Worm (Caenorhabditis elegans): ENCODE data around the gene F40B5.2.

The F40B5.2 gene

DNA sequence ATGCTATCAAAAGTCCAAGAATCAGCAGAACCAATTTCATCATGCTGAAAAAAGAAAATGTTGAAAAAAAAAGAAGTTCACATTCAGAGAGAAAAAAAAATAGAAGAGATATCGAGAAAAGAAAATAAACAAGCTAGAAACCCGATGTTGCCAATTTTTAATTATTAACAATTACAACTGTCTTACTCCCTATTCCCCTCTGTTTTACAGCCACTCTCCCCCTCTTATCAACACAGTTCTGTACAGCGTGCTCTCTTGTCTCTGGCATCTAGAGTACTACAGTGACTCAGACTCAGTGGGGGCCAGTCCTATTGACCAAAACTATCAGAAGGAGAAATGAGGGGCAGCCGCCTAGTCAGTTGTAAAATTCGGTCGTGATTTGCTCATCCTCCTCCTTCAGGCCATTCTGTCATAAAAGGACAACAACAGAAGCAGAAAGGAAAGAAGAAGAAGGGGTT lies 24.9 kb downstream of the F40B5.2 start, which contains the start of gene wrk-1:
wrk-1 (minus strand) TSS at position 51 of the 458 bp plus-strand sequence.
- TF ChIP-seq ceh-20 (GFP tag; IDR thresholded peaks at IDR 0.05) (no peak), D1046.2 (GFP tag; IDR thresholded peaks at IDR 0.05) (no peak), lir-3 (tag; optimal IDR thresholded peaks at IDR 0.05) (no peak), daf-16 (GFP tag; optimal IDR thresholded peaks at IDR 0.05) (no peak), daf-16 (tag; optimal IDR thresholded peaks at IDR 0.05) (peak; percentile 35), unc-62 (GFP tag; optimal IDR thresholded peaks at IDR 0.05 in 1 of 2) (peak in 1 of 2 experiments; percentile 93), unc-62 (tag; optimal IDR thresholded peaks at IDR 0.05) (no peak), dve-1 (tag; optimal IDR thresholded peaks at IDR 0.05; ENCODE audit: insufficient read depth) (peak; percentile 43), tra-1 (GFP tag; IDR thresholded peaks at IDR 0.05) (no peak), ceh-44 (GFP tag; IDR thresholded peaks at IDR 0.05) (no peak), hlh-11 (tag; optimal IDR thresholded peaks at IDR 0.05) (peak; percentile 27), F44E2.7 (GFP tag; IDR thresholded peaks at IDR 0.05) (no peak), pqm-1 (tag; optimal IDR thresholded peaks at IDR 0.05) (peak; percentile 43)

DNA sequence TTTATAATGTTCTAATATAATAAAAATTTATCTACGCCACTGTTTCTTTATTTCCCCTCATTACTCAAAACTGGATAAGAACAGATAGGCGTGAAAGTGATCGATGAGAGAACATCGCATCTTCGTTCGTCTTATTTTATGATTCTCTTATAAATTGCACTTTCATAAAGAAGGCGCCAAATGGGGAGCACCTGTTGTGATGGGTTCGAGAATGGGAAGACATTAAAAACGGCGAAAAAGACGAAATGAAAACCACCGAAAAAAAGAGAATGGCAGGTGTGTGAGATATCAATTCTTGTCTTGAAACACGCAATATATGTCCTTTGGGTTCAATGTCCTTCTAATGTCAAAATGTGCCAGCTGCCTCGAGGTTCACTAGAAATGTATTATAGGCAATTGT lies 26.6 kb downstream of the F40B5.2 start:
- no peak for TF ChIP-seq nhr-25 (tag; optimal IDR thresholded peaks at IDR 0.05; ENCODE audit: borderline replicate concordance, insufficient read depth)
- TF ChIP-seq tag-97 (GFP tag; IDR thresholded peaks at IDR 0.05) = no peak
- TF ChIP-seq snpc-1.2 (GFP tag; IDR thresholded peaks at IDR 0.05) = no peak
- no peak for TF ChIP-seq vab-7 (GFP tag; IDR thresholded peaks at IDR 0.05)
- no peak for TF ChIP-seq ceh-32 (tag; optimal IDR thresholded peaks at IDR 0.05; ENCODE audit: poor library complexity)
- no peak for TF ChIP-seq dpl-1 (GFP tag; optimal IDR thresholded peaks at IDR 0.05)
- no peak for TF ChIP-seq R02D3.7 (tag; optimal IDR thresholded peaks at IDR 0.05)
- TF ChIP-seq zfp-2 (tag; optimal IDR thresholded peaks at IDR 0.05) = no peak
- no peak for TF ChIP-seq spr-3 (GFP tag; optimal IDR thresholded peaks at IDR 0.05)

ce11 chrX:8404308-8405085 lies 36.8 kb downstream of the F40B5.2 start:
- TF ChIP-seq nhr-28 (tag; optimal IDR thresholded peaks at IDR 0.05) (peak; percentile 79), nhr-10 (tag; optimal IDR thresholded peaks at IDR 0.05) (peak; percentile 58), lin-29 (GFP tag; IDR thresholded peaks at IDR 0.05) (peak; percentile 67), hlh-30 (tag; optimal IDR thresholded peaks at IDR 0.05; ENCODE audit: insufficient read depth) (peak; percentile 85), duxl-1 (tag; optimal IDR thresholded peaks at IDR 0.05; ENCODE audit: poor library complexity) (peak; percentile 93), hif-1 (tag; optimal IDR thresholded peaks at IDR 0.05) (peak; percentile 51 to 86), Y105C5A.15 (GFP tag; IDR thresholded peaks at IDR 0.05) (peak; percentile 88), zip-2 (tag; optimal IDR thresholded peaks at IDR 0.05) (peak; percentile 83), nhr-102 (tag; optimal IDR thresholded peaks at IDR 0.05) (peak; percentile 90), daf-19 (GFP tag; conservative IDR thresholded peaks at IDR 0.05) (peak; percentile 95), unc-39 (tag; optimal IDR thresholded peaks at IDR 0.05) (no peak), nhr-41 (GFP tag; IDR thresholded peaks at IDR 0.05) (peak; percentile 89), dmd-6 (GFP tag; IDR thresholded peaks at IDR 0.05) (peak; percentile 93), ces-1 (GFP tag; optimal IDR thresholded peaks at IDR 0.05) (peak; percentile 72), F26F4.8 (GFP tag; conservative IDR thresholded peaks at IDR 0.05) (peak; percentile 93), ceh-62 (tag; optimal IDR thresholded peaks at IDR 0.05) (no peak), Y48G9A.11 (GFP tag; IDR thresholded peaks at IDR 0.05) (peak; percentile 90), spr-1 (tag; optimal IDR thresholded peaks at IDR 0.05) (peak; percentile 87), F10B5.3 (tag; optimal IDR thresholded peaks at IDR 0.05) (peak; percentile 82), ctbp-1 (GFP tag; IDR thresholded peaks at IDR 0.05) (peak; percentile 98), zag-1 (tag; optimal IDR thresholded peaks at IDR 0.05) (peak; percentile 24), nhr-76 (tag; optimal IDR thresholded peaks at IDR 0.05) (no peak), ZK337.2 (GFP tag; IDR thresholded peaks at IDR 0.05) (peak; percentile 90), arid-1 (GFP tag; conservative IDR thresholded peaks at IDR 0.05) (peak; percentile 95), nhr-42 (GFP tag; IDR thresholded peaks at IDR 0.05) (peak; percentile 92), Y5F2A.4 (GFP tag; optimal IDR thresholded peaks at IDR 0.05) (peak; percentile 80)

Measured in whole organism, L4 larva.